Worm (Caenorhabditis elegans) whole organism, L3 larva: ENCODE results near the gene wrt-7.

Experiments used
- R02D3.7 ChIP-seq: fragments of 150-350 bp; optimal IDR thresholded peaks from 2 replicates; lab custom pipeline; 2014; ENCODE audit warnings: missing biosample characterization, missing genetic modification characterization
- ZK546.5 ChIP-seq: sonication (generic microtip); optimal IDR thresholded peaks from 2 replicates; lab custom pipeline; 2017; ENCODE audit warnings: missing biosample characterization, missing genetic modification characterization
- aly-2 ChIP-seq: fragments of 150-350 bp; optimal IDR thresholded peaks from 2 replicates; lab custom pipeline; 2014; ENCODE audit warnings: missing biosample characterization, missing genetic modification characterization
- ama-1 ChIP-seq: fragments of 150-350 bp; optimal IDR thresholded peaks from 2 replicates; lab custom pipeline; 2018
- ceh-16 ChIP-seq: sonication (generic microtip); optimal IDR thresholded peaks from 2 replicates; lab custom pipeline; 2017; ENCODE audit warnings: missing biosample characterization, missing genetic modification characterization
- ceh-28 ChIP-seq: fragments of 150-350 bp; optimal IDR thresholded peaks from 2 replicates; lab custom pipeline; 2014; ENCODE audit warnings: missing biosample characterization, missing genetic modification reagents, missing genetic modification characterization
- ceh-82 ChIP-seq: fragments of 150-350 bp; optimal IDR thresholded peaks from 2 replicates; lab custom pipeline; 2014; ENCODE audit warnings: missing biosample characterization, missing genetic modification characterization
- ceh-9 ChIP-seq: sonication (generic microtip); optimal IDR thresholded peaks from 2 replicates; lab custom pipeline; 2018; ENCODE audit warnings: missing biosample characterization, missing genetic modification characterization
- daf-12 ChIP-seq: fragments of 150-350 bp; optimal IDR thresholded peaks from 2 replicates; lab custom pipeline; 2014; ENCODE audit warnings: missing biosample characterization, missing genetic modification reagents, missing genetic modification characterization
- egl-27 ChIP-seq: sonication (generic microtip); optimal IDR thresholded peaks from 4 replicates; lab custom pipeline; 2017; ENCODE audit warnings: missing biosample characterization, missing genetic modification reagents, missing genetic modification characterization
- egl-5 ChIP-seq: fragments of 150-350 bp; optimal IDR thresholded peaks from 2 replicates; lab custom pipeline; 2017; ENCODE audit warnings: missing biosample characterization, missing genetic modification reagents, missing genetic modification characterization, inconsistent platforms
- elt-1 ChIP-seq: fragments of 150-350 bp; optimal IDR thresholded peaks from 2 replicates; lab custom pipeline; 2014; ENCODE audit warnings: missing biosample characterization, missing genetic modification characterization
- elt-2 ChIP-seq: sonication (generic microtip); optimal IDR thresholded peaks from 2 replicates; lab custom pipeline; 2016; ENCODE audit warnings: missing genetic modification reagents, mild to moderate bottlenecking, missing genetic modification characterization, missing compliant biosample characterization
- eor-1 ChIP-seq, 2 experiments: fragments of 150-350 bp; optimal IDR thresholded peaks; 2 replicates each; lab custom pipeline; 2014 to 2018; ENCODE audit warnings: missing biosample characterization in 2 of 2, missing genetic modification characterization in 2 of 2
- fkh-10 ChIP-seq: sonication (generic microtip); optimal IDR thresholded peaks from 2 replicates; lab custom pipeline; 2017; ENCODE audit warnings: missing biosample characterization, missing genetic modification reagents, missing genetic modification characterization
- fkh-2 ChIP-seq: fragments of 150-350 bp; optimal IDR thresholded peaks from 2 replicates; lab custom pipeline; 2014; ENCODE audit warnings: missing biosample characterization, missing genetic modification reagents, missing genetic modification characterization
- jun-1 ChIP-seq: fragments of 150-350 bp; optimal IDR thresholded peaks from 2 replicates; lab custom pipeline; 2014; ENCODE audit warnings: missing biosample characterization, missing genetic modification reagents, missing genetic modification characterization
- lin-39 ChIP-seq: fragments of 150-350 bp; optimal IDR thresholded peaks from 2 replicates; lab custom pipeline; 2018; ENCODE audit warnings: missing biosample characterization, missing genetic modification reagents, missing genetic modification characterization
- lsy-12 ChIP-seq: sonication (generic microtip); optimal IDR thresholded peaks from 2 replicates; lab custom pipeline; 2016; ENCODE audit warnings: mild to moderate bottlenecking, missing genetic modification characterization, missing compliant biosample characterization
- mdl-1 ChIP-seq: fragments of 150-350 bp; optimal IDR thresholded peaks from 2 replicates; lab custom pipeline; 2014; ENCODE audit warnings: missing biosample characterization, missing genetic modification characterization
- mml-1 ChIP-seq: fragments of 150-350 bp; sonication (generic microtip); optimal IDR thresholded peaks from 3 replicates; lab custom pipeline; 2014; ENCODE audit warnings: missing biosample characterization, missing genetic modification characterization
- nhr-12 ChIP-seq: fragments of 150-350 bp; optimal IDR thresholded peaks from 2 replicates; lab custom pipeline; 2014; ENCODE audit warnings: missing biosample characterization, missing genetic modification characterization
- nhr-237 ChIP-seq: fragments of 150-350 bp; optimal IDR thresholded peaks from 2 replicates; lab custom pipeline; 2014; ENCODE audit warnings: missing biosample characterization, missing genetic modification characterization
- nhr-25 ChIP-seq: sonication (generic microtip); optimal IDR thresholded peaks from 2 replicates; lab custom pipeline; 2017; ENCODE audit warnings: missing biosample characterization, missing genetic modification characterization
- nhr-28 ChIP-seq: fragments of 150-350 bp; optimal IDR thresholded peaks from 2 replicates; lab custom pipeline; 2014; ENCODE audit warnings: missing biosample characterization, missing genetic modification characterization
- nhr-76 ChIP-seq: fragments of 150-350 bp; sonication (generic microtip); optimal IDR thresholded peaks from 5 replicates; lab custom pipeline; 2014; ENCODE audit warnings: missing biosample characterization, missing genetic modification characterization
- nhr-77 ChIP-seq: fragments of 150-350 bp; optimal IDR thresholded peaks from 2 replicates; lab custom pipeline; 2014; ENCODE audit warnings: missing biosample characterization, missing genetic modification characterization
- pha-4 ChIP-seq: fragments of 150-350 bp; optimal IDR thresholded peaks from 2 replicates; lab custom pipeline; 2014; ENCODE audit warnings: missing biosample characterization, missing genetic modification reagents, missing genetic modification characterization
- pqm-1 ChIP-seq: fragments of 150-350 bp; optimal IDR thresholded peaks from 2 replicates; lab custom pipeline; 2017; ENCODE audit warnings: missing biosample characterization, missing genetic modification characterization, inconsistent platforms
- skn-1 ChIP-seq: fragments of 150-350 bp; optimal IDR thresholded peaks from 2 replicates; lab custom pipeline; 2014; ENCODE audit warnings: missing biosample characterization, missing genetic modification characterization
- tbx-2 ChIP-seq: sonication (generic microtip); optimal IDR thresholded peaks from 2 replicates; lab custom pipeline; 2016; ENCODE audit warnings: mild to moderate bottlenecking, missing genetic modification characterization, missing compliant biosample characterization
- unc-62 ChIP-seq: fragments of 150-350 bp; sonication (generic microtip); optimal IDR thresholded peaks from 4 replicates; lab custom pipeline; 2014; ENCODE audit warnings: missing biosample characterization, missing genetic modification reagents, missing genetic modification characterization
- zag-1 ChIP-seq: fragments of 150-350 bp; optimal IDR thresholded peaks from 2 replicates; lab custom pipeline; 2014; ENCODE audit warnings: missing biosample characterization, missing genetic modification characterization
- ztf-11 ChIP-seq: fragments of 150-350 bp; optimal IDR thresholded peaks from 2 replicates; lab custom pipeline; 2014; ENCODE audit warnings: missing biosample characterization, missing genetic modification characterization
- ztf-4 ChIP-seq: fragments of 150-350 bp; optimal IDR thresholded peaks from 2 replicates; lab custom pipeline; 2014; ENCODE audit warnings: missing biosample characterization, missing genetic modification characterization

wrt-7 gene

DNA sequence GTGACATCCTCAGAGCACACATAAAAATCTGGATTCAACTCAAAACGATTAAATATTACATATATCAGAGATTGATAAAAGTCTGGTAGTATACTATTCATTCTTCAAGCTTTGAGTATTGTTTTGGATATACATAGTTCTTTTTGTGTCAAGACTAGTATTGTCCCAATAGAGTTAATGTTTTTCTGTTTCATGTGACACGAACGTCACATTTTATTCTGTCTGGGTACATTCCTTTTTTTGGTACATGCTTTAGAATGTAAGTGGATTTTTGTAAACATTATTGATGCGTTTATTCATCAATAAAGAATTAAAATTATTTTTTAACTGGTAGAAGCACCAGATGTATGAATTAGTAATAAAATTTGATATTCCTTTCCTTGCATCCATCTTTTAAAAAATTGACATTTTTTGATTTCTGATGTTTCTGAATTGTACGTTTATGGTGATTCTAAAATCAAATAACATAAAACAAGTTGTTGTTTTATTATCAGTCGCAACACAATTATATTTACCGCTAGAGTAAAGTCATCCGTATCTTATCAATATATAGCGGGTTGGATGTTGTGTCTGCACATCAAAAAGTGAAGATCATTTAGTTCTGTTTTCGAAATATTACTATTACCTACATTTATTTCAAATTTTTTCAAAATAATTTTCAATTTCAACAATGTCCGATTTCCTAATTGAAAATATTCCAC is 21.3 kb downstream of the wrt-7 start, which contains the start of the genes srt-22 and nhr-246:
srt-22 (minus strand) TSS at position 101 of the 701 bp plus-strand sequence.
nhr-246 (plus strand) TSS at position 651 of the 701 bp plus-strand sequence.
- TF ChIP-seq pqm-1 (peak; percentile 30), elt-2 (peak; percentile 6), egl-5 (tag; lab: Kevin White, UChicago) (no peak), fkh-10 (GFP tag; lab: Kevin White, UChicago) (no peak)

DNA sequence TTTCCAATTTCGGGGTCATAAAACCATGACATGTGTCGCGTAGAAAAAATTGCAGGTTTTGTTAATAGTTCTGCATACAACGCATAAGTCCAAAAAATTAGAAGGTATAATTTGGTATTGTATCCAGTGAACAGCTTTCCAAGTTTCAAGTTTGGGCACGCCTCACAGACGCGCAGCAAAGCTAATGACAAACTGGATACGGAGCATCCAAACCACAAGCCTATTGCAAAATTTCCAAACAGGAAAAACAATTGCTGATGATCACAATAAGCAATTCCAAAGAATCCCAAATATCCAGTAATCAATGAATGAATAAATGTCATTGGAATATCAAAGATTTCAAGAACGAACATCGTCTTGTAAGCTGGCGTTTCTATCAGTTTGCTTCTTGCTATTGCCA is 23.8 kb downstream of the wrt-7 start:
- TF ChIP-seq unc-62 (no peak), lin-39 (tag; lab: Kevin White, UChicago) (no peak), elt-1 (tag; lab: Kevin White, UChicago) (no peak), eor-1 (tag; optimal IDR thresholded peaks at IDR 0.05; lab: Kevin White, UChicago) (no peak), zag-1 (no peak), ceh-9 (no peak), nhr-25 (tag; lab: Kevin White, UChicago) (no peak), tbx-2 (no peak), nhr-76 (no peak), nhr-12 (tag; lab: Kevin White, UChicago) (no peak), ZK546.5 (tag; lab: Kevin White, UChicago) (no peak), elt-2 (no peak), ztf-4 (no peak), ama-1 (no peak), mdl-1 (no peak), ceh-82 (tag; lab: Kevin White, UChicago) (no peak), ztf-11 (tag; lab: Kevin White, UChicago) (no peak), ceh-16 (tag; lab: Kevin White, UChicago) (no peak), nhr-237 (tag; lab: Kevin White, UChicago) (no peak), pha-4 (tag; lab: Kevin White, UChicago) (no peak)

DNA sequence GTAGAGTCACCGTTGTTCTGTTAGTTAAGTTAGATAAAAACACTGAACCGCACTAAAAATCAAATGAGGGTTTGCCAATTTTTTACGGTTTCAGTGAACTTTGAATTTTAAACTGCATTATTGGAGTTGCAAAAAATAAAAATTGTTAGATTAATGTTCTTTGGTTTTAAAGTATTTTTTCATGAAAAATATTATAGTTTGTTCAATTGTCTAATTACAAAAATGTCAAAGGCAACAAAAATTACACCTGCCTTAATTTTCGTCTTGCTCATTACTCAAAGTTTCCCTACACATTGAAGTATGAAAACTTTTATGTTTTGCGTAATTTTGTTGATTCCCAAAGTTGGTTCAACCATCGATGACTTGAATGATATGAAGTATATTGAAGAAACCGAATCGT is 26.5 kb downstream of the wrt-7 start, which contains the start of gene irld-62:
irld-62 (plus strand) TSS at position 301 of the 400 bp plus-strand sequence.
- TF ChIP-seq ZK546.5 (tag; lab: Kevin White, UChicago) (no peak), ceh-28 (tag; lab: Kevin White, UChicago) (no peak)
- TF ChIP-seq, all 47 proteins: peak for 0

DNA sequence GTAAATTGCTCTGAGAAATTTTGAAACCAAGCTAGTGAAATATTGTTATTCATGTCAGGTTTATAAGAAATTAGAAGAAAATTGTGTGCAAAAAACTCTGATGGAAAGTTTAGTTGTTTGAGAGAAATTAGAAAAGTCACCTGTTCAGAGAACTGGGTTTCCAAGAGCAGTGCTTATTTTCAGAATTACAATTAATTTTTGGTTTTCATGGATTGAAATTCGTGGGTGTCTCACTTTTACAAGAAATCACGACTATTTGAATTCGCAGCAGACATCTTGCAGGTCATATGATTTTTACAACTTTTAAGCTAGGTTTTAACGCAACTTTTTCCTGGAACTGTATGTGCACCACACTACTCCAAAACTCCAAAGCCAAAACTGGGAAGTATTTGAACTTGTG is 28.3 kb downstream of the wrt-7 start, which contains the start of gene srz-10:
srz-10 (minus strand) TSS at position 88 of the 400 bp plus-strand sequence.
- TF ChIP-seq fkh-10 (GFP tag; lab: Kevin White, UChicago) (no peak), pha-4 (tag; lab: Kevin White, UChicago) (no peak), ztf-11 (tag; lab: Kevin White, UChicago) (no peak), egl-27 (no peak), nhr-12 (tag; lab: Kevin White, UChicago) (no peak), ZK546.5 (tag; lab: Kevin White, UChicago) (no peak), skn-1 (tag; lab: Kevin White, UChicago) (no peak), fkh-2 (tag; lab: Kevin White, UChicago) (no peak), ceh-16 (tag; lab: Kevin White, UChicago) (no peak), aly-2 (tag; lab: Kevin White, UChicago) (no peak), daf-12 (tag; lab: Kevin White, UChicago) (no peak), mdl-1 (no peak), mml-1 (no peak), nhr-28 (tag; lab: Kevin White, UChicago) (no peak), zag-1 (no peak)

DNA sequence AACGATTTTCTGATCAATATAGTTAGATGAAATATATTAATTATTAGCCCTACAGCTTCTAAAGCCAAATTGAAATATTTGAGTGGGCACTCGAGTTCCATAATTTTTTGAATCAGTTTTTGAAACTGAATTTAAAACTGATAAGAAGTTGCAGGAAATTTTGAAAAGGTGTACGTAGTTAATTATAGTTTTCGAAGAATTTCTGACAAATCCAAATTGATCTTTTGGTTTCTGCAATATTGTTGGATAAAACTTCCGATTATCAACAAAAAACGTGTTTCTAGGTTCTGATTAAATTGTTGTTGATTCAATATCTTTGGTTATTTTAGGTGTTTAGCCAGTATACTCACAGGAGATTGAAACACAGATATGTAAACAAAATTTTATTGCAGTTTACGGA is 30.6 kb downstream of the wrt-7 start, which contains the start of gene T26H8.4:
T26H8.4 (minus strand) TSS at position 101 of the 400 bp plus-strand sequence.
- TF ChIP-seq R02D3.7 (tag; lab: Kevin White, UChicago) (no peak), ceh-16 (tag; lab: Kevin White, UChicago) (no peak), ama-1 (no peak), mdl-1 (no peak), nhr-76 (no peak), zag-1 (no peak), nhr-28 (tag; lab: Kevin White, UChicago) (no peak), fkh-2 (tag; lab: Kevin White, UChicago) (no peak), mml-1 (no peak), skn-1 (tag; lab: Kevin White, UChicago) (no peak), jun-1 (tag; lab: Kevin White, UChicago) (no peak), ceh-82 (tag; lab: Kevin White, UChicago) (no peak), lsy-12 (no peak), pha-4 (tag; lab: Kevin White, UChicago) (no peak), nhr-77 (tag; lab: Kevin White, UChicago) (no peak)
